Fruit fly (Drosophila melanogaster) whole organism, prepupa: Measurements from ENCODE around the gene CG14327.

Source experiments
- CG6854 ChIP-seq: fragments of 200-800 bp; sonication (Bioruptor generic); optimal IDR thresholded peaks from 2 replicates; lab custom pipeline; 2017; ENCODE audit warnings: missing biosample characterization, mild to moderate bottlenecking, missing genetic modification characterization
- CG7368 ChIP-seq: fragments of 200-800 bp; sonication (Bioruptor generic); optimal IDR thresholded peaks from 3 replicates; lab custom pipeline; 2016; ENCODE audit warnings: missing biosample characterization, missing genetic modification characterization
- CG8319 ChIP-seq: fragments of 200-800 bp; sonication (Bioruptor generic); optimal IDR thresholded peaks from 3 replicates; lab custom pipeline; 2016; ENCODE audit warnings: missing biosample characterization, missing genetic modification characterization
- Eip78C ChIP-seq: fragments of 200-800 bp; sonication (Bioruptor generic); peaks from one replicate; lab custom pipeline; 2016; ENCODE audit warnings: missing biosample characterization, missing genetic modification characterization
- Ets96B ChIP-seq: fragments of 200-800 bp; optimal IDR thresholded peaks from 2 replicates; lab custom pipeline; 2019; ENCODE audit warnings: missing biosample characterization, mild to moderate bottlenecking, missing genetic modification characterization, moderate library complexity
- Hr4 ChIP-seq: fragments of 200-800 bp; sonication (Bioruptor generic); optimal IDR thresholded peaks from 3 replicates; lab custom pipeline; 2016; ENCODE audit warnings: missing biosample characterization, missing genetic modification characterization
- Sox102F ChIP-seq: fragments of 200-800 bp; sonication (Bioruptor generic); optimal IDR thresholded peaks from 2 replicates; lab custom pipeline; 2016; ENCODE audit warnings: missing biosample characterization, mild to moderate bottlenecking, missing genetic modification characterization
- acj6 ChIP-seq: fragments of 200-800 bp; sonication (Bioruptor generic); optimal IDR thresholded peaks from 3 replicates; lab custom pipeline; 2016; ENCODE audit warnings: missing biosample characterization, missing genetic modification characterization
- eg ChIP-seq: fragments of 200-800 bp; sonication (Bioruptor generic); IDR thresholded peaks from 3 replicates; pipeline ENCODE4 v1.3.6; 2022; ENCODE audit warnings: missing biosample characterization, missing genetic modification characterization
- fd85E ChIP-seq: fragments of 200-800 bp; sonication (Bioruptor generic); optimal IDR thresholded peaks from 3 replicates; lab custom pipeline; 2016; ENCODE audit warnings: missing biosample characterization, missing genetic modification characterization
- net ChIP-seq: fragments of 200-800 bp; sonication (Bioruptor generic); optimal IDR thresholded peaks from 3 replicates; lab custom pipeline; 2016; ENCODE audit warnings: missing biosample characterization, missing genetic modification characterization
- vri ChIP-seq: fragments of 200-800 bp; sonication (Bioruptor generic); optimal IDR thresholded peaks from 3 replicates; lab custom pipeline; 2016; ENCODE audit warnings: missing biosample characterization, mild to moderate bottlenecking, missing genetic modification characterization

DNA sequence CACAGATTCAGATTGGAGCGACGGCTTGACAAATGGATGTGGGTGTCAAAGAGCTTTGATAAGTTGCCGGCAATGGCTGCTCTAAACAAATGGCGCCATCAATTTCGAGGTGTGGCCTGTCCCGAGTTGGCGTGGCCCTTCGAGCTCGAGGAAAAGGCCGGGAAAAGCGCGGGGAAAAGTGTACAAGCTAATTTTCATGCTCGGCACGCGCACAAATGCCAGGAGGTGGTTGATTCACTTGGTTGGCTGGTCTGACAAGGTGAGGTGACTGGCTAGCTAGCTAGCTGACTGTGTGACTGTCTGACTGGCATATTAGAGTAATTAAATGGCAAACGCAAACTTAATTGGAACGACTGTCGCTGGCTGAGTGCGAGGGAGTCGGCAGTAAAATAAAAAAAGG lies 11.6 kb upstream of the CG14327 start:
- TF ChIP-seq CG7368 (GFP tag; lab: Kevin White, UChicago) (no peak), CG6854 (GFP tag; lab: Kevin White, UChicago) (no peak), acj6 (GFP tag; lab: Kevin White, UChicago) (no peak), net (no peak), vri (no peak), CG8319 (no peak), eg (GFP tag; lab: Robert Waterston, UW) (no peak), Ets96B (tag; lab: Kevin White, UChicago) (no peak), fd85E (GFP tag; lab: Kevin White, UChicago) (no peak), Sox102F (GFP tag; lab: Kevin White, UChicago) (no peak), Eip78C (GFP tag; lab: Kevin White, UChicago) (no peak), Hr4 (GFP tag; lab: Kevin White, UChicago) (no peak)
